Worm (Caenorhabditis elegans) whole organism, late embryonic: ENCODE data around the gene dss-1.

Source experiments
- F13H6.1 ChIP-seq: sonication (generic microtip); optimal IDR thresholded peaks from 2 replicates; lab custom pipeline; 2016; ENCODE audit warnings: missing genetic modification characterization, missing compliant biosample characterization
- K02D7.2 ChIP-seq: sonication (generic microtip); optimal IDR thresholded peaks from 2 replicates; lab custom pipeline; 2017; ENCODE audit warnings: mild to moderate bottlenecking, missing genetic modification characterization, missing compliant biosample characterization
- K09A11.1 ChIP-seq: sonication (generic microtip); optimal IDR thresholded peaks from 2 replicates; lab custom pipeline; 2017; ENCODE audit warnings: antibody characterized with exemption, mild to moderate bottlenecking, missing genetic modification characterization, missing compliant biosample characterization; ENCODE audit not compliant: insufficient read depth
- ahr-1 ChIP-seq: sonication (generic microtip); optimal IDR thresholded peaks from 2 replicates; lab custom pipeline; 2016; ENCODE audit warnings: missing genetic modification characterization, missing compliant biosample characterization
- ama-1 ChIP-seq: fragments of 150-350 bp; optimal IDR thresholded peaks from 2 replicates; lab custom pipeline; 2014
- ceh-18 ChIP-seq: sonication (generic microtip); optimal IDR thresholded peaks from 2 replicates; lab custom pipeline; 2016; ENCODE audit warnings: missing genetic modification characterization, missing compliant biosample characterization
- ceh-19 ChIP-seq: fragments of 200-800 bp; sonication (Bioruptor generic); optimal IDR thresholded peaks from 2 replicates; lab custom pipeline; 2018; ENCODE audit warnings: mild to moderate bottlenecking, missing genetic modification characterization, missing compliant biosample characterization
- ceh-2 ChIP-seq: sonication (generic microtip); optimal IDR thresholded peaks from 2 replicates; lab custom pipeline; 2016; ENCODE audit warnings: missing genotype, missing genetic modification characterization, missing compliant biosample characterization
- ceh-34 ChIP-seq: sonication (generic microtip); optimal IDR thresholded peaks from 2 replicates; lab custom pipeline; 2016; ENCODE audit warnings: mild to moderate bottlenecking, missing genetic modification characterization, missing compliant biosample characterization
- ceh-45 ChIP-seq: fragments of 200-800 bp; sonication (Bioruptor generic); IDR thresholded peaks from 2 replicates; pipeline ENCODE4 v1.3.6; 2022; ENCODE audit warnings: missing genetic modification reagents, missing genetic modification characterization, missing compliant biosample characterization
- ceh-48 ChIP-seq: sonication (generic microtip); optimal IDR thresholded peaks from 2 replicates; lab custom pipeline; 2016; ENCODE audit warnings: missing genetic modification characterization, inconsistent platforms, missing compliant biosample characterization
- che-1 ChIP-seq: sonication (generic microtip); optimal IDR thresholded peaks from 2 replicates; lab custom pipeline; 2016; ENCODE audit warnings: mild to moderate bottlenecking, missing genetic modification characterization, missing compliant biosample characterization
- dve-1 ChIP-seq: sonication (generic microtip); optimal IDR thresholded peaks from 2 replicates; lab custom pipeline; 2017; ENCODE audit warnings: antibody characterized with exemption, mild to moderate bottlenecking, missing genetic modification characterization, missing compliant biosample characterization
- elt-2 ChIP-seq: sonication (generic microtip); optimal IDR thresholded peaks from 2 replicates; lab custom pipeline; 2016; ENCODE audit warnings: missing genetic modification reagents, missing genetic modification characterization, missing compliant biosample characterization
- eyg-1 ChIP-seq: sonication (generic microtip); optimal IDR thresholded peaks from 2 replicates; lab custom pipeline; 2016; ENCODE audit warnings: missing genotype, missing genetic modification characterization, missing compliant biosample characterization
- fkh-6 ChIP-seq: sonication (generic microtip); optimal IDR thresholded peaks from 2 replicates; lab custom pipeline; 2016; ENCODE audit warnings: missing genetic modification characterization, missing compliant biosample characterization
- gmeb-2 ChIP-seq: sonication (generic microtip); optimal IDR thresholded peaks from 2 replicates; lab custom pipeline; 2016; ENCODE audit warnings: missing genetic modification characterization, inconsistent platforms, missing compliant biosample characterization
- hlh-15 ChIP-seq: sonication (generic microtip); optimal IDR thresholded peaks from 2 replicates; lab custom pipeline; 2016; ENCODE audit warnings: missing genetic modification characterization, missing compliant biosample characterization
- hlh-30 ChIP-seq: sonication (generic microtip); optimal IDR thresholded peaks from 2 replicates; lab custom pipeline; 2017; ENCODE audit warnings: antibody characterized with exemption, missing genetic modification characterization, missing compliant biosample characterization; ENCODE audit not compliant: insufficient read depth
- hlh-6 ChIP-seq: sonication (generic microtip); optimal IDR thresholded peaks from 2 replicates; lab custom pipeline; 2016; ENCODE audit warnings: missing genotype, missing genetic modification characterization, missing compliant biosample characterization
- hlh-8 ChIP-seq: sonication (generic microtip); optimal IDR thresholded peaks from 2 replicates; lab custom pipeline; 2016; ENCODE audit warnings: missing genotype, missing genetic modification characterization, missing compliant biosample characterization
- lin-11 ChIP-seq: fragments of 200-800 bp; sonication (Bioruptor generic); optimal IDR thresholded peaks from 2 replicates; lab custom pipeline; 2018; ENCODE audit warnings: mild to moderate bottlenecking, missing genetic modification characterization, missing compliant biosample characterization
- nhr-232 ChIP-seq: sonication (generic microtip); optimal IDR thresholded peaks from 2 replicates; lab custom pipeline; 2016; ENCODE audit warnings: missing genetic modification characterization, missing compliant biosample characterization
- odd-2 ChIP-seq: sonication (generic microtip); optimal IDR thresholded peaks from 2 replicates; lab custom pipeline; 2017; ENCODE audit warnings: antibody characterized with exemption, mild to moderate bottlenecking, missing genetic modification characterization, missing compliant biosample characterization
- pat-9 ChIP-seq: fragments of 200-800 bp; sonication (Bioruptor generic); optimal IDR thresholded peaks from 2 replicates; lab custom pipeline; 2018; ENCODE audit warnings: mild to moderate bottlenecking, missing genetic modification characterization, moderate library complexity, missing compliant biosample characterization
- pax-1 ChIP-seq: fragments of 150-350 bp; optimal IDR thresholded peaks from 2 replicates; lab custom pipeline; 2014; ENCODE audit warnings: missing biosample characterization, missing genetic modification characterization
- pha-2 ChIP-seq: sonication (generic microtip); optimal IDR thresholded peaks from 2 replicates; lab custom pipeline; 2017; ENCODE audit warnings: mild to moderate bottlenecking, missing genetic modification characterization, missing compliant biosample characterization
- pqm-1 ChIP-seq: sonication (generic microtip); optimal IDR thresholded peaks from 2 replicates; lab custom pipeline; 2016; ENCODE audit warnings: missing genetic modification characterization, missing compliant biosample characterization
- pros-1 ChIP-seq: fragments of 150-350 bp; optimal IDR thresholded peaks from 2 replicates; lab custom pipeline; 2014; ENCODE audit warnings: missing biosample characterization, missing genetic modification reagents, missing genetic modification characterization
- ref-2 ChIP-seq: sonication (generic microtip); optimal IDR thresholded peaks from 2 replicates; lab custom pipeline; 2016; ENCODE audit warnings: missing genetic modification characterization, missing compliant biosample characterization
- rnt-1 ChIP-seq: sonication (generic microtip); optimal IDR thresholded peaks from 2 replicates; lab custom pipeline; 2016; ENCODE audit warnings: missing genetic modification characterization, missing compliant biosample characterization
- sdc-2 ChIP-seq: sonication (generic microtip); optimal IDR thresholded peaks from 2 replicates; lab custom pipeline; 2016; ENCODE audit warnings: missing genotype, missing genetic modification characterization, missing compliant biosample characterization
- sox-2 ChIP-seq: fragments of 200-800 bp; sonication (Bioruptor generic); IDR thresholded peaks from 2 replicates; pipeline ENCODE4 v1.3.6; 2022; ENCODE audit warnings: missing genetic modification reagents, missing genetic modification characterization, missing compliant biosample characterization
- sox-4 ChIP-seq: sonication (generic microtip); optimal IDR thresholded peaks from 2 replicates; lab custom pipeline; 2017; ENCODE audit warnings: mild to moderate bottlenecking, missing genetic modification characterization, inconsistent platforms, missing compliant biosample characterization
- syd-9 ChIP-seq: sonication (generic microtip); optimal IDR thresholded peaks from 2 replicates; lab custom pipeline; 2016; ENCODE audit warnings: mild to moderate bottlenecking, missing genetic modification characterization, moderate library complexity, missing compliant biosample characterization
- tbx-2 ChIP-seq: sonication (generic microtip); optimal IDR thresholded peaks from 2 replicates; lab custom pipeline; 2016; ENCODE audit warnings: missing genetic modification characterization, missing compliant biosample characterization
- ttx-3 ChIP-seq: sonication (generic microtip); optimal IDR thresholded peaks from 2 replicates; lab custom pipeline; 2016; ENCODE audit warnings: missing genetic modification reagents, missing genetic modification characterization, missing compliant biosample characterization
- unc-86 ChIP-seq: sonication (generic microtip); optimal IDR thresholded peaks from 2 replicates; lab custom pipeline; 2016; ENCODE audit warnings: missing genetic modification characterization, missing compliant biosample characterization
- zip-5 ChIP-seq: sonication (generic microtip); optimal IDR thresholded peaks from 2 replicates; lab custom pipeline; 2016; ENCODE audit warnings: missing genetic modification characterization, missing compliant biosample characterization

The dss-1 gene

ce11 chrIII:1218221-1218620, 22.1 kb upstream of the dss-1 start:
- TF ChIP-seq gmeb-2 (tag; lab: Kevin White, UChicago) (peak; percentile 15), ceh-48 (tag; lab: Kevin White, UChicago) (no peak), nhr-232 (tag; lab: Kevin White, UChicago) (peak; percentile 48), pros-1 (tag; lab: Kevin White, UChicago) (no peak), hlh-30 (tag; lab: Kevin White, UChicago) (no peak), unc-86 (tag; lab: Kevin White, UChicago) (peak; percentile 16), sox-4 (tag; lab: Kevin White, UChicago) (peak; percentile 52), che-1 (tag; lab: Kevin White, UChicago) (peak; percentile 69), dve-1 (tag; lab: Kevin White, UChicago) (peak; percentile 13), hlh-15 (tag; lab: Kevin White, UChicago) (no peak), pat-9 (peak; percentile 9), ceh-34 (tag; lab: Kevin White, UChicago) (peak; percentile 30), ceh-45 (GFP tag; lab: Robert Waterston, UW) (no peak), ttx-3 (peak; percentile 29), lin-11 (tag; lab: Kevin White, UChicago) (peak; percentile 51), ceh-2 (tag; lab: Kevin White, UChicago) (peak; percentile 32), sox-2 (GFP tag; lab: Robert Waterston, UW) (0 out of 2 replicates have a peak, but pooled peaks have one; percentile 11), hlh-6 (tag; lab: Kevin White, UChicago) (peak; percentile 22), ref-2 (peak; percentile 15), ama-1 (lab: Kevin White, UChicago) (no peak), ceh-18 (tag; lab: Kevin White, UChicago) (peak; percentile 25), fkh-6 (tag; lab: Kevin White, UChicago) (peak; percentile 31), eyg-1 (tag; lab: Kevin White, UChicago) (no peak), K02D7.2 (no peak), ahr-1 (no peak), pha-2 (peak; percentile 69), tbx-2 (tag; lab: Kevin White, UChicago) (peak; percentile 46), elt-2 (peak; percentile 32), zip-5 (tag; lab: Kevin White, UChicago) (peak; percentile 11), sdc-2 (peak; percentile 28), rnt-1 (tag; lab: Kevin White, UChicago) (no peak), odd-2 (tag; lab: Kevin White, UChicago) (no peak), hlh-8 (tag; lab: Kevin White, UChicago) (no peak)

DNA sequence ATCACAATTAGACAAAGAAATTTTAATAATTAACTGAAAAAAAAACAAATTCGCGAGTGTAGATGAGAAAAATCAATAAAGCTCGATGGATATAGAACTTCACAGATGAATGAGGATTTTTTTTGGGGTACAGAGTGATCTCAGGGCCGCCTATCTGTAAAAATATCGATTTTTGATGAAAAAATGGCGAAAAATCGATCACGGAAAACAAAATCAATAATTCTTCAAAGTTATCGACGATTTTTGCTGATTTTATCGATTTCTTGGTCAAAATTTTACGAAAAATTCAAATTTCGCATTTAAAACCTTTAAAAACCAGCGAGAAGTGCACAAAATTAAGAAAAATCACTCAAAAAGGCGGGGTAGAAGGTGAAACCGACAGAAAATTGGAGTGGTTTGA, 20.0 kb upstream of the dss-1 start:
- TF ChIP-seq ceh-34 (tag; lab: Kevin White, UChicago) (no peak), hlh-8 (tag; lab: Kevin White, UChicago) (no peak), syd-9 (no peak), K09A11.1 (no peak), ceh-19 (no peak), che-1 (tag; lab: Kevin White, UChicago) (no peak), pros-1 (tag; lab: Kevin White, UChicago) (no peak)

ce11 chrIII:1214680-1215079, 18.6 kb upstream of the dss-1 start, which contains the start of gene Y119D3B.21:
Gene Y119D3B.21, plus strand, starts transcription at chrIII:1215000.
- TF ChIP-seq pax-1 (tag; lab: Kevin White, UChicago) (no peak), elt-2 (peak; percentile 10), F13H6.1 (tag; lab: Kevin White, UChicago) (no peak), pqm-1 (peak; percentile 77)
